Fruit fly (Drosophila melanogaster) whole organism, embryonic: ENCODE measurements around the gene CG5390.
A peak's percentile ranks its signal among the peaks of the same experiment; 100 is the strongest.

Experiments used
- Ada2b ChIP-seq: fragments of 200-800 bp; sonication (Bioruptor generic); IDR thresholded peaks from 2 replicates; pipeline ENCODE4 v1.3.6; 2022; ENCODE audit warnings: missing biosample characterization, missing genetic modification characterization
- CG10147 ChIP-seq: fragments of 200-800 bp; sonication (Bioruptor generic); optimal IDR thresholded peaks from 2 replicates; lab custom pipeline; 2019; ENCODE audit warnings: missing biosample characterization, mild to moderate bottlenecking, missing genetic modification characterization, moderate library complexity
- CG1024 ChIP-seq: fragments of 200-800 bp; sonication (Bioruptor generic); IDR thresholded peaks from 2 replicates; pipeline ENCODE4 v1.3.6; 2022; ENCODE audit warnings: missing biosample characterization, missing genetic modification characterization
- CG10267 ChIP-seq: fragments of 200-800 bp; sonication (Bioruptor generic); optimal IDR thresholded peaks from 2 replicates; lab custom pipeline; 2018; ENCODE audit warnings: missing biosample characterization, mild to moderate bottlenecking, missing genetic modification characterization, moderate library complexity
- CG10366 ChIP-seq: fragments of 200-800 bp; sonication (Bioruptor generic); IDR thresholded peaks from 2 replicates; pipeline ENCODE4 v1.3.6; 2022; ENCODE audit warnings: missing biosample characterization, missing genetic modification characterization
- CG11247 ChIP-seq: fragments of 200-800 bp; sonication (Bioruptor generic); IDR thresholded peaks from 2 replicates; pipeline ENCODE4 v1.3.6; 2022; ENCODE audit warnings: missing biosample characterization, missing genetic modification characterization
- CG11504 ChIP-seq: fragments of 200-800 bp; sonication (Bioruptor generic); optimal IDR thresholded peaks from 3 replicates; lab custom pipeline; 2019; ENCODE audit warnings: missing biosample characterization, mild to moderate bottlenecking, missing genetic modification characterization, moderate library complexity
- CG12071 ChIP-seq: fragments of 200-800 bp; sonication (Bioruptor generic); optimal IDR thresholded peaks from 3 replicates; lab custom pipeline; 2018; ENCODE audit warnings: missing biosample characterization, mild to moderate bottlenecking, missing genetic modification characterization
- CG12219 ChIP-seq: fragments of 200-800 bp; sonication (Bioruptor generic); optimal IDR thresholded peaks from 3 replicates; lab custom pipeline; 2018; ENCODE audit warnings: missing biosample characterization, mild to moderate bottlenecking, missing genetic modification characterization
- CG12744 ChIP-seq: fragments of 200-800 bp; sonication (Bioruptor generic); optimal IDR thresholded peaks from 2 replicates; lab custom pipeline; 2016; ENCODE audit warnings: missing biosample characterization, missing genetic modification characterization
- CG12769 ChIP-seq: fragments of 200-800 bp; sonication (Bioruptor generic); optimal IDR thresholded peaks from 2 replicates; lab custom pipeline; 2019; ENCODE audit warnings: missing biosample characterization, mild to moderate bottlenecking, missing genetic modification characterization, moderate library complexity
- CG14014 ChIP-seq: fragments of 200-800 bp; sonication (Bioruptor generic); IDR thresholded peaks from 2 replicates; pipeline ENCODE4 v1.3.6; 2022; ENCODE audit warnings: missing biosample characterization, missing genetic modification characterization
- CG14667 ChIP-seq: fragments of 200-800 bp; sonication (Bioruptor generic); IDR thresholded peaks from 2 replicates; pipeline ENCODE4 v1.3.6; 2022; ENCODE audit warnings: missing biosample characterization, missing genetic modification characterization
- CG15514 ChIP-seq: fragments of 200-800 bp; sonication (Bioruptor generic); optimal IDR thresholded peaks from 3 replicates; lab custom pipeline; 2017; ENCODE audit warnings: missing biosample characterization, missing genetic modification characterization, mild to moderate bottlenecking, moderate library complexity, missing genetic modification reagents
- CG17829 ChIP-seq: fragments of 200-800 bp; optimal IDR thresholded peaks from 2 replicates; lab custom pipeline; 2019; ENCODE audit warnings: missing biosample characterization, mild to moderate bottlenecking, missing genetic modification characterization, moderate library complexity
- CG18011 ChIP-seq: fragments of 200-800 bp; sonication (Bioruptor generic); optimal IDR thresholded peaks from 2 replicates; lab custom pipeline; 2017; ENCODE audit warnings: missing biosample characterization, missing genetic modification characterization, mild to moderate bottlenecking, moderate library complexity, missing genotype
- CG2202 ChIP-seq: fragments of 200-800 bp; sonication (Bioruptor generic); optimal IDR thresholded peaks from 2 replicates; lab custom pipeline; 2018; ENCODE audit warnings: missing biosample characterization, mild to moderate bottlenecking, missing genetic modification characterization
- CG30431 ChIP-seq: fragments of 200-800 bp; sonication (Bioruptor generic); optimal IDR thresholded peaks from 2 replicates; lab custom pipeline; 2017; ENCODE audit warnings: missing biosample characterization, missing genetic modification characterization
- CG31365 ChIP-seq: fragments of 200-800 bp; sonication (Bioruptor generic); optimal IDR thresholded peaks from 2 replicates; lab custom pipeline; 2018; ENCODE audit warnings: missing biosample characterization, mild to moderate bottlenecking, missing genetic modification characterization
- CG32767 ChIP-seq: fragments of 200-800 bp; sonication (Bioruptor generic); IDR thresholded peaks from 2 replicates; pipeline ENCODE4 v1.3.6; 2022; ENCODE audit warnings: missing biosample characterization, missing genetic modification characterization
- CG34376 ChIP-seq: fragments of 200-800 bp; sonication (Bioruptor generic); optimal IDR thresholded peaks from 2 replicates; lab custom pipeline; 2018; ENCODE audit warnings: missing biosample characterization, mild to moderate bottlenecking, missing genetic modification characterization
- CG8281 ChIP-seq: fragments of 200-800 bp; sonication (Bioruptor generic); optimal IDR thresholded peaks from 2 replicates; lab custom pipeline; 2018; ENCODE audit warnings: missing biosample characterization, mild to moderate bottlenecking, missing genetic modification characterization, moderate library complexity
- CkIIα-i1 ChIP-seq: fragments of 200-800 bp; sonication (Bioruptor generic); IDR thresholded peaks from 2 replicates; pipeline ENCODE4 v1.3.6; 2022; ENCODE audit warnings: missing biosample characterization, missing genetic modification characterization
- Ets65A ChIP-seq: fragments of 200-800 bp; sonication (Bioruptor generic); peaks from one replicate; lab custom pipeline; 2016; ENCODE audit warnings: missing biosample characterization, missing genetic modification characterization
- Fer3 ChIP-seq: fragments of 200-800 bp; sonication (Bioruptor generic); optimal IDR thresholded peaks from 2 replicates; lab custom pipeline; 2018; ENCODE audit warnings: missing biosample characterization, mild to moderate bottlenecking, missing genetic modification characterization, moderate library complexity
- GATAe ChIP-seq: fragments of 200-800 bp; sonication (Bioruptor generic); conservative IDR thresholded peaks from 2 replicates; pipeline ENCODE4 v1.3.6; 2022; ENCODE audit warnings: missing biosample characterization, missing genetic modification characterization
- H15 ChIP-seq: fragments of 200-800 bp; sonication (Bioruptor generic); IDR thresholded peaks from 3 replicates; pipeline ENCODE4 v1.3.6; 2022; ENCODE audit warnings: missing biosample characterization, missing genetic modification characterization
- MTF-1 ChIP-seq: fragments of 200-800 bp; sonication (Bioruptor generic); optimal IDR thresholded peaks from 2 replicates; lab custom pipeline; 2018; ENCODE audit warnings: missing biosample characterization, mild to moderate bottlenecking, missing genetic modification characterization, borderline replicate concordance
- Max ChIP-seq: fragments of 200-800 bp; sonication (Bioruptor generic); optimal IDR thresholded peaks from 2 replicates; lab custom pipeline; 2016; ENCODE audit warnings: missing biosample characterization, mild to moderate bottlenecking, missing genetic modification characterization
- NfI ChIP-seq: fragments of 200-800 bp; sonication (Bioruptor generic); optimal IDR thresholded peaks from 3 replicates; lab custom pipeline; 2018; ENCODE audit warnings: missing biosample characterization, mild to moderate bottlenecking, missing genetic modification characterization, moderate library complexity
- Poxn ChIP-seq: fragments of 200-800 bp; sonication (Bioruptor generic); IDR thresholded peaks from 2 replicates; pipeline ENCODE4 v1.3.6; 2022; ENCODE audit warnings: missing biosample characterization, missing genetic modification characterization
- Scr ChIP-seq: fragments of 200-800 bp; sonication (Bioruptor generic); IDR thresholded peaks from 2 replicates; pipeline ENCODE4 v1.3.6; 2022; ENCODE audit warnings: missing biosample characterization, missing genetic modification characterization; ENCODE audit not compliant: partially characterized antibody
- al ChIP-seq: fragments of 200-800 bp; sonication (Bioruptor generic); IDR thresholded peaks from 2 replicates; pipeline ENCODE4 v1.3.6; 2022; ENCODE audit warnings: missing biosample characterization, missing genetic modification characterization
- ase ChIP-seq: fragments of 200-800 bp; sonication (Bioruptor generic); IDR thresholded peaks from 3 replicates; pipeline ENCODE4 v1.3.6; 2022; ENCODE audit warnings: missing biosample characterization, missing genetic modification characterization
- az2 ChIP-seq: fragments of 200-800 bp; sonication (Bioruptor generic); optimal IDR thresholded peaks from 3 replicates; lab custom pipeline; 2016; ENCODE audit warnings: missing biosample characterization, missing genetic modification characterization
- bigmax ChIP-seq: fragments of 200-800 bp; sonication (Bioruptor generic); optimal IDR thresholded peaks from 2 replicates; lab custom pipeline; 2018; ENCODE audit warnings: missing biosample characterization, mild to moderate bottlenecking, missing genetic modification characterization
- chm ChIP-seq: fragments of 200-800 bp; sonication (Bioruptor generic); IDR thresholded peaks from 2 replicates; pipeline ENCODE4 v1.3.6; 2022; ENCODE audit warnings: missing biosample characterization, missing genetic modification characterization
- crp ChIP-seq, 2 experiments: fragments of 200-800 bp; sonication (Bioruptor generic); optimal IDR thresholded peaks; 2 replicates in 1 of 2; 3 replicates in 1 of 2; lab custom pipeline; 2017; ENCODE audit warnings: missing biosample characterization in 2 of 2, missing genetic modification characterization in 2 of 2, mild to moderate bottlenecking in 1 of 2, moderate library complexity in 1 of 2
- da ChIP-seq: fragments of 200-800 bp; sonication (Bioruptor generic); optimal IDR thresholded peaks from 2 replicates; lab custom pipeline; 2016; ENCODE audit warnings: missing biosample characterization, missing genetic modification characterization
- dimm ChIP-seq: fragments of 200-800 bp; sonication (Bioruptor generic); IDR thresholded peaks from 2 replicates; pipeline ENCODE4 v1.3.6; 2022; ENCODE audit warnings: missing biosample characterization, missing genetic modification characterization
- fru ChIP-seq: fragments of >200 bp; optimal IDR thresholded peaks from 2 replicates; lab custom pipeline; 2017
- ftz-f1 ChIP-seq: fragments of 200-800 bp; sonication (Bioruptor generic); optimal IDR thresholded peaks from 2 replicates; lab custom pipeline; 2016; ENCODE audit warnings: missing biosample characterization, missing genetic modification characterization
- kah ChIP-seq: fragments of 200-800 bp; sonication (Bioruptor generic); optimal IDR thresholded peaks from 2 replicates; lab custom pipeline; 2018; ENCODE audit warnings: missing biosample characterization, mild to moderate bottlenecking, missing genetic modification characterization
- knrl ChIP-seq: fragments of 200-800 bp; sonication (Bioruptor generic); IDR thresholded peaks from 3 replicates; pipeline ENCODE4 v1.3.6; 2022; ENCODE audit warnings: missing biosample characterization, missing genetic modification characterization; ENCODE audit not compliant: partially characterized antibody
- lilli ChIP-seq: fragments of 200-800 bp; sonication (Bioruptor generic); optimal IDR thresholded peaks from 3 replicates; lab custom pipeline; 2016; ENCODE audit warnings: missing biosample characterization, missing genetic modification characterization
- lov ChIP-seq, 2 experiments: fragments of 200-800 bp in 1 of 2; fragments of >200 bp in 1 of 2; sonication (Bioruptor generic) in 1 of 2; IDR thresholded peaks in 1 of 2; optimal IDR thresholded peaks in 1 of 2; 2 replicates in 1 of 2; 3 replicates in 1 of 2; pipeline versions ENCODE4 v1.3.6 to Lab custom; 2017 to 2022; ENCODE audit warnings: missing biosample characterization in 1 of 2, missing genetic modification characterization in 1 of 2
- mld ChIP-seq: fragments of 200-800 bp; sonication (Bioruptor generic); IDR thresholded peaks from 3 replicates; pipeline ENCODE4 v1.3.6; 2022; ENCODE audit warnings: missing biosample characterization, missing genetic modification characterization; ENCODE audit not compliant: partially characterized antibody
- otp ChIP-seq: fragments of 200-800 bp; sonication (Bioruptor generic); IDR thresholded peaks from 3 replicates; pipeline ENCODE4, ENCODE4 v1.3.6; 2022; ENCODE audit warnings: missing biosample characterization, missing genetic modification characterization
- salm ChIP-seq: fragments of 200-800 bp; sonication (Bioruptor generic); optimal IDR thresholded peaks from 2 replicates; lab custom pipeline; 2018; ENCODE audit warnings: missing biosample characterization, mild to moderate bottlenecking, missing genetic modification characterization
- so ChIP-seq: fragments of 200-800 bp; sonication (Bioruptor generic); IDR thresholded peaks from 3 replicates; pipeline ENCODE4 v1.3.6; 2022; ENCODE audit warnings: missing biosample characterization, missing genetic modification characterization
- vnd ChIP-seq: fragments of 200-800 bp; sonication (Bioruptor generic); IDR thresholded peaks from 3 replicates; pipeline ENCODE4 v1.3.6; 2022; ENCODE audit warnings: missing biosample characterization, missing genetic modification characterization; ENCODE audit not compliant: partially characterized antibody

The CG5390 gene

DNA sequence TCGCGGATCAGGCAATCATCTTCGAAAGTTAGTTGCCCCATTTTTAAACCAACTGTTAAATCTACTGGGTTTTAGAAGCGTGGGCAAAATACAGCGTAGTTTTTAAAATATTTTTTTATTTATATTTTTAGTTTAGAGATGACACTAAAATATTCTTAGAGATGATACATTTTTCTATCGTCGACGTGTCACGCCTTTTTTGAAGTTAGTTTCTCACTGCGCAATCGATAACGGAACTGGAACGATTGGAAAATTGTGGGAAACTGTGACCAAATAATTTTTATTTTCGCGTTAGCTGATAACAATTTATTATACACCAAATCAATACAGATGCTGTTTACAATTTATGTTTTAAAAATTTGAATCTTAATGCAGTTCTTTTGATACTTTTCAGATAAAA is 27.7 kb downstream of the CG5390 start, which contains the start of gene Utx (continued):
- no peak for TF ChIP-seq kah
- no peak for TF ChIP-seq GATAe
- TF ChIP-seq vnd, result peak; percentile 76
- peak; percentile 24 for TF ChIP-seq CG10267 (tag; lab: Kevin White, UChicago)
- no peak for TF ChIP-seq CG17829 (tag; lab: Kevin White, UChicago)
- no peak for TF ChIP-seq CG11504 (tag; lab: Kevin White, UChicago)
- TF ChIP-seq CG2202, result no peak
- TF ChIP-seq az2 (GFP tag; lab: Kevin White, UChicago), result no peak
- peak; percentile 80 for TF ChIP-seq Scr (GFP tag; lab: Robert Waterston, UW)
- TF ChIP-seq CG10366, result no peak
- TF ChIP-seq CG32767 (GFP tag; lab: Robert Waterston, UW), result no peak
- TF ChIP-seq Ada2b (GFP tag; lab: Robert Waterston, UW), result no peak
- TF ChIP-seq MTF-1 (GFP tag; lab: Kevin White, UChicago), result no peak
- TF ChIP-seq bigmax, result no peak
- TF ChIP-seq CG12744, result no peak
- no peak for TF ChIP-seq dimm (GFP tag; lab: Robert Waterston, UW)
- no peak for TF ChIP-seq da (GFP tag; lab: Kevin White, UChicago)
- no peak for TF ChIP-seq Ets65A
- TF ChIP-seq CG12071 (GFP tag; lab: Kevin White, UChicago), result no peak
- TF ChIP-seq ftz-f1 (GFP tag; lab: Kevin White, UChicago), result no peak
- peak; percentile 92 for TF ChIP-seq knrl (GFP tag; lab: Robert Waterston, UW)
- TF ChIP-seq so (GFP tag; lab: Robert Waterston, UW), result no peak
- TF ChIP-seq NfI (GFP tag; lab: Kevin White, UChicago), result no peak
- TF ChIP-seq CG15514 (GFP tag; lab: Kevin White, UChicago), result peak; percentile 67
- TF ChIP-seq CG11247 (GFP tag; lab: Robert Waterston, UW), result no peak
- no peak for TF ChIP-seq lov (optimal IDR thresholded peaks at IDR 0.05; lab: Kevin White, UChicago)
- TF ChIP-seq lov (GFP tag; IDR thresholded peaks at IDR 0.05; lab: Robert Waterston, UW), result no peak
- no peak for TF ChIP-seq CkIIα-i1 (GFP tag; lab: Robert Waterston, UW)
- no peak for TF ChIP-seq CG12769 (tag; lab: Kevin White, UChicago)
- TF ChIP-seq CG34376, result no peak
- TF ChIP-seq CG12219 (GFP tag; lab: Kevin White, UChicago), result no peak
- no peak for TF ChIP-seq otp (GFP tag; lab: Robert Waterston, UW)
- no peak for TF ChIP-seq fru (lab: Kevin White, UChicago)
- TF ChIP-seq CG18011 (GFP tag; lab: Kevin White, UChicago), result no peak
- no peak for TF ChIP-seq H15 (GFP tag; lab: Robert Waterston, UW)
- TF ChIP-seq chm (GFP tag; lab: Robert Waterston, UW), result no peak
- TF ChIP-seq ase, result no peak
- TF ChIP-seq Fer3 (tag; lab: Kevin White, UChicago), result no peak
- TF ChIP-seq Max, result no peak
- TF ChIP-seq CG31365 (tag; lab: Kevin White, UChicago), result no peak
- no peak for TF ChIP-seq CG14014 (GFP tag; lab: Robert Waterston, UW)
- no peak for TF ChIP-seq CG30431 (GFP tag; lab: Kevin White, UChicago)
- TF ChIP-seq salm (tag; lab: Kevin White, UChicago), result no peak
- TF ChIP-seq mld, result peak; percentile 66; the same call in 1 of the 3 replicates
- TF ChIP-seq CG1024 (GFP tag; lab: Robert Waterston, UW), result peak; percentile 81
- TF ChIP-seq CG14667, result no peak
- no peak for TF ChIP-seq Poxn
- no peak for TF ChIP-seq crp (GFP tag; optimal IDR thresholded peaks at IDR 0.05; lab: Kevin White, UChicago)
- TF ChIP-seq lilli (GFP tag; lab: Kevin White, UChicago), result no peak
- no peak for TF ChIP-seq CG8281 (tag; lab: Kevin White, UChicago)
- TF ChIP-seq al (GFP tag; lab: Robert Waterston, UW), result no peak
- no peak for TF ChIP-seq CG10147 (GFP tag; lab: Kevin White, UChicago)
